Worm (Caenorhabditis elegans) whole organism, early embryonic: ENCODE data around the gene daf-15.

ENCODE experiments used
- B0310.2 ChIP-seq: sonication (generic microtip); optimal IDR thresholded peaks from 2 replicates; lab custom pipeline; 2016; ENCODE audit warnings: mild to moderate bottlenecking, missing genetic modification characterization, missing compliant biosample characterization
- F13C5.2 ChIP-seq: sonication (generic microtip); optimal IDR thresholded peaks from 2 replicates; lab custom pipeline; 2017; ENCODE audit warnings: mild to moderate bottlenecking, missing genetic modification characterization, inconsistent platforms, missing compliant biosample characterization
- aly-1 ChIP-seq: sonication (generic microtip); optimal IDR thresholded peaks from 2 replicates; lab custom pipeline; 2016; ENCODE audit warnings: missing genetic modification characterization, missing compliant biosample characterization
- ama-1 ChIP-seq: fragments of 150-350 bp; optimal IDR thresholded peaks from 2 replicates; lab custom pipeline; 2014
- ceh-36 ChIP-seq: sonication (generic microtip); optimal IDR thresholded peaks from 2 replicates; lab custom pipeline; 2016; ENCODE audit warnings: missing genetic modification characterization, inconsistent platforms, missing compliant biosample characterization
- ets-7 ChIP-seq: sonication (generic microtip); optimal IDR thresholded peaks from 2 replicates; lab custom pipeline; 2016; ENCODE audit warnings: missing genotype, missing genetic modification characterization, missing compliant biosample characterization
- flt-1 ChIP-seq: fragments of 200-800 bp; sonication (Bioruptor generic); IDR thresholded peaks from 2 replicates; pipeline ENCODE4 v1.3.6; 2022; ENCODE audit warnings: missing genetic modification characterization, missing compliant biosample characterization
- hmg-4 ChIP-seq: fragments of 200-800 bp; sonication (Bioruptor generic); optimal IDR thresholded peaks from 2 replicates; lab custom pipeline; 2018; ENCODE audit warnings: mild to moderate bottlenecking, missing genetic modification characterization, missing compliant biosample characterization
- hnd-1 ChIP-seq: sonication (generic microtip); optimal IDR thresholded peaks from 2 replicates; lab custom pipeline; 2016; ENCODE audit warnings: missing genetic modification characterization, missing compliant biosample characterization
- scrt-1 ChIP-seq: fragments of 200-800 bp; sonication (Bioruptor generic); IDR thresholded peaks from 2 replicates; pipeline ENCODE4 v1.3.6; 2022; ENCODE audit warnings: missing genetic modification characterization, missing compliant biosample characterization
- tbx-11 ChIP-seq: fragments of 200-800 bp; sonication (Bioruptor generic); IDR thresholded peaks from 2 replicates; pipeline ENCODE4 v1.3.6; 2022; ENCODE audit warnings: missing genetic modification characterization, missing compliant biosample characterization
- tra-4 ChIP-seq: sonication (generic microtip); optimal IDR thresholded peaks from 2 replicates; lab custom pipeline; 2017; ENCODE audit warnings: missing genetic modification characterization, missing compliant biosample characterization

- TF ChIP-seq tra-4 (tag; lab: Kevin White, UChicago) (no peak), hmg-4 (GFP tag; lab: Kevin White, UChicago) (no peak), ama-1 (lab: Kevin White, UChicago) (no peak), hnd-1 (no peak), aly-1 (tag; lab: Kevin White, UChicago) (no peak), ceh-36 (tag; lab: Kevin White, UChicago) (no peak), flt-1 (GFP tag; lab: Robert Waterston, UW) (no peak), B0310.2 (tag; lab: Kevin White, UChicago) (no peak), ets-7 (tag; lab: Kevin White, UChicago) (no peak), scrt-1 (GFP tag; lab: Robert Waterston, UW) (no peak), tbx-11 (GFP tag; lab: Robert Waterston, UW) (no peak), F13C5.2 (no peak)
Measured at ce11 chrIV:9422408-9422807, 36.4 kb downstream of the daf-15 start, which contains the start of gene F56D5.9.
